Worm (Caenorhabditis elegans): Measurements from ENCODE around the gene srx-39.

ce11 chrV:5169586-5169985, 12.0 kb upstream of the srx-39 start, which contains the start of gene srt-64:
- TF ChIP-seq him-1 (tag; optimal IDR thresholded peaks at IDR 0.05): no peak
- no peak for TF ChIP-seq dao-5 (tag; optimal IDR thresholded peaks at IDR 0.05)
- TF ChIP-seq W03F9.2 (tag; optimal IDR thresholded peaks at IDR 0.05): no peak
